Fruit fly (Drosophila melanogaster) whole organism, prepupa: ENCODE measurements around the gene CG6126.

Experiments
- CG10669 ChIP-seq: fragments of 200-800 bp; sonication (Bioruptor generic); optimal IDR thresholded peaks from 3 replicates; lab custom pipeline; 2018; ENCODE audit warnings: missing biosample characterization, mild to moderate bottlenecking, missing genetic modification characterization, moderate library complexity
- CG11294 ChIP-seq: fragments of 200-800 bp; sonication (Bioruptor generic); IDR thresholded peaks from 2 replicates; pipeline ENCODE4 v1.3.6; 2022; ENCODE audit warnings: missing biosample characterization, missing genetic modification characterization
- CG11762 ChIP-seq: fragments of 200-800 bp; sonication (Bioruptor generic); optimal IDR thresholded peaks from 3 replicates; lab custom pipeline; 2016; ENCODE audit warnings: missing biosample characterization, missing genetic modification characterization; ENCODE audit not compliant: insufficient read depth
- CG11902 ChIP-seq: fragments of 200-800 bp; sonication (Bioruptor generic); optimal IDR thresholded peaks from 3 replicates; lab custom pipeline; 2016; ENCODE audit warnings: missing biosample characterization, missing genetic modification characterization
- CG15336 ChIP-seq: fragments of 200-800 bp; sonication (Bioruptor generic); IDR thresholded peaks from 2 replicates; pipeline ENCODE4 v1.3.6; 2022; ENCODE audit warnings: missing biosample characterization, missing genetic modification characterization
- CG1621 ChIP-seq: fragments of 200-800 bp; sonication (Bioruptor generic); optimal IDR thresholded peaks from 3 replicates; lab custom pipeline; 2018; ENCODE audit warnings: missing biosample characterization, mild to moderate bottlenecking, missing genetic modification characterization
- CG16779 ChIP-seq: fragments of 200-800 bp; sonication (Bioruptor generic); optimal IDR thresholded peaks from 3 replicates; lab custom pipeline; 2017; ENCODE audit warnings: missing biosample characterization, mild to moderate bottlenecking, missing genetic modification characterization
- CG31627 ChIP-seq: fragments of 200-800 bp; sonication (Bioruptor generic); optimal IDR thresholded peaks from 3 replicates; lab custom pipeline; 2016; ENCODE audit warnings: missing biosample characterization, missing genetic modification characterization
- CG32006 ChIP-seq: fragments of 200-800 bp; sonication (Bioruptor generic); optimal IDR thresholded peaks from 3 replicates; lab custom pipeline; 2017; ENCODE audit warnings: missing biosample characterization, mild to moderate bottlenecking, missing genetic modification characterization
- CG3919 ChIP-seq: fragments of 200-800 bp; sonication (Bioruptor generic); optimal IDR thresholded peaks from 3 replicates; lab custom pipeline; 2016; ENCODE audit warnings: missing biosample characterization, missing genetic modification characterization
- CG6163 ChIP-seq: fragments of 200-800 bp; sonication (Bioruptor generic); IDR thresholded peaks from 3 replicates; pipeline ENCODE4 v1.3.6; 2022; ENCODE audit warnings: missing biosample characterization, missing genetic modification characterization
- CG6276 ChIP-seq: fragments of 200-800 bp; sonication (Bioruptor generic); optimal IDR thresholded peaks from 2 replicates; lab custom pipeline; 2017; ENCODE audit warnings: missing biosample characterization, mild to moderate bottlenecking, missing genetic modification characterization
- CG6854 ChIP-seq: fragments of 200-800 bp; sonication (Bioruptor generic); optimal IDR thresholded peaks from 2 replicates; lab custom pipeline; 2017; ENCODE audit warnings: missing biosample characterization, mild to moderate bottlenecking, missing genetic modification characterization
- CG8632 ChIP-seq: fragments of 200-800 bp; sonication (Bioruptor generic); optimal IDR thresholded peaks from 3 replicates; lab custom pipeline; 2016; ENCODE audit warnings: missing biosample characterization, missing genetic modification characterization
- CG9139 ChIP-seq: fragments of 200-800 bp; sonication (Bioruptor generic); optimal IDR thresholded peaks from 3 replicates; lab custom pipeline; 2017; ENCODE audit warnings: missing biosample characterization, mild to moderate bottlenecking, missing genetic modification characterization
- Eip75B ChIP-seq: fragments of 200-800 bp; sonication (Bioruptor generic); optimal IDR thresholded peaks from 3 replicates; lab custom pipeline; 2016; ENCODE audit warnings: missing biosample characterization, missing genetic modification characterization
- Eip78C ChIP-seq: fragments of 200-800 bp; sonication (Bioruptor generic); peaks from one replicate; lab custom pipeline; 2016; ENCODE audit warnings: missing biosample characterization, missing genetic modification characterization
- Eip93F ChIP-seq: fragments of 200-800 bp; sonication (Bioruptor generic); optimal IDR thresholded peaks from 2 replicates; lab custom pipeline; 2016; ENCODE audit warnings: missing biosample characterization, mild to moderate bottlenecking, missing genetic modification characterization
- Ets21C ChIP-seq: fragments of 200-800 bp; sonication (Bioruptor generic); optimal IDR thresholded peaks from 3 replicates; lab custom pipeline; 2016; ENCODE audit warnings: missing biosample characterization, missing genetic modification characterization
- Gug ChIP-seq: fragments of 200-800 bp; sonication (Bioruptor generic); IDR thresholded peaks from 2 replicates; pipeline ENCODE4 v1.3.6; 2022; ENCODE audit warnings: missing biosample characterization, missing genetic modification characterization
- Hr4 ChIP-seq: fragments of 200-800 bp; sonication (Bioruptor generic); optimal IDR thresholded peaks from 3 replicates; lab custom pipeline; 2016; ENCODE audit warnings: missing biosample characterization, missing genetic modification characterization
- Lpt ChIP-seq: fragments of 200-800 bp; sonication (Bioruptor generic); optimal IDR thresholded peaks from 3 replicates; lab custom pipeline; 2016; ENCODE audit warnings: missing biosample characterization, missing genetic modification characterization
- OdsH ChIP-seq: fragments of 200-800 bp; sonication (Bioruptor generic); optimal IDR thresholded peaks from 3 replicates; lab custom pipeline; 2016; ENCODE audit warnings: missing biosample characterization, missing genetic modification characterization
- Sox14 ChIP-seq: fragments of 200-800 bp; sonication (Bioruptor generic); optimal IDR thresholded peaks from 3 replicates; lab custom pipeline; 2016; ENCODE audit warnings: missing biosample characterization, missing genetic modification characterization
- acj6 ChIP-seq: fragments of 200-800 bp; sonication (Bioruptor generic); optimal IDR thresholded peaks from 3 replicates; lab custom pipeline; 2016; ENCODE audit warnings: missing biosample characterization, missing genetic modification characterization
- cyc ChIP-seq: fragments of 200-800 bp; sonication (Bioruptor generic); optimal IDR thresholded peaks from 3 replicates; lab custom pipeline; 2016; ENCODE audit warnings: missing biosample characterization, missing genetic modification characterization
- dac ChIP-seq: fragments of 200-800 bp; sonication (Bioruptor generic); optimal IDR thresholded peaks from 2 replicates; lab custom pipeline; 2017; ENCODE audit warnings: missing biosample characterization, mild to moderate bottlenecking, missing genetic modification characterization
- dsx ChIP-seq: fragments of 200-800 bp; optimal IDR thresholded peaks from 3 replicates; lab custom pipeline; 2019; ENCODE audit warnings: missing biosample characterization, mild to moderate bottlenecking, missing genetic modification characterization, moderate library complexity; ENCODE audit not compliant: poor library complexity, severe bottlenecking
- eg ChIP-seq: fragments of 200-800 bp; sonication (Bioruptor generic); IDR thresholded peaks from 3 replicates; pipeline ENCODE4 v1.3.6; 2022; ENCODE audit warnings: missing biosample characterization, missing genetic modification characterization
- esn ChIP-seq: fragments of 200-800 bp; sonication (Bioruptor generic); optimal IDR thresholded peaks from 2 replicates; lab custom pipeline; 2016; ENCODE audit warnings: missing biosample characterization, mild to moderate bottlenecking, missing genetic modification characterization, moderate library complexity
- fd85E ChIP-seq: fragments of 200-800 bp; sonication (Bioruptor generic); optimal IDR thresholded peaks from 3 replicates; lab custom pipeline; 2016; ENCODE audit warnings: missing biosample characterization, missing genetic modification characterization
- fkh ChIP-seq: fragments of 200-800 bp; sonication (Bioruptor generic); optimal IDR thresholded peaks from 3 replicates; lab custom pipeline; 2017; ENCODE audit warnings: missing biosample characterization, mild to moderate bottlenecking, missing genetic modification characterization, moderate library complexity
- net ChIP-seq: fragments of 200-800 bp; sonication (Bioruptor generic); optimal IDR thresholded peaks from 3 replicates; lab custom pipeline; 2016; ENCODE audit warnings: missing biosample characterization, missing genetic modification characterization
- pdm3 ChIP-seq: fragments of 200-800 bp; sonication (Bioruptor generic); optimal IDR thresholded peaks from 3 replicates; lab custom pipeline; 2016; ENCODE audit warnings: missing biosample characterization, missing genetic modification characterization
- salr ChIP-seq, 2 experiments: fragments of 200-800 bp; sonication (Bioruptor generic); optimal IDR thresholded peaks; 3 replicates each; lab custom pipeline; 2016 to 2018; ENCODE audit warnings: missing biosample characterization in 2 of 2, missing genetic modification characterization in 2 of 2, mild to moderate bottlenecking in 1 of 2
- spab ChIP-seq: fragments of 200-800 bp; sonication (Bioruptor generic); optimal IDR thresholded peaks from 2 replicates; lab custom pipeline; 2017; ENCODE audit warnings: missing biosample characterization, mild to moderate bottlenecking, missing genetic modification characterization, missing genetic modification reagents
- ss ChIP-seq, 2 experiments: fragments of 200-800 bp; sonication (Bioruptor generic); optimal IDR thresholded peaks; 2 replicates in 1 of 2; 3 replicates in 1 of 2; lab custom pipeline; 2017 to 2018; ENCODE audit warnings: mild to moderate bottlenecking in 2 of 2, missing biosample characterization in 2 of 2, missing genetic modification characterization in 2 of 2, moderate library complexity in 1 of 2
- vri ChIP-seq: fragments of 200-800 bp; sonication (Bioruptor generic); optimal IDR thresholded peaks from 3 replicates; lab custom pipeline; 2016; ENCODE audit warnings: missing biosample characterization, mild to moderate bottlenecking, missing genetic modification characterization

Gene CG6126

DNA sequence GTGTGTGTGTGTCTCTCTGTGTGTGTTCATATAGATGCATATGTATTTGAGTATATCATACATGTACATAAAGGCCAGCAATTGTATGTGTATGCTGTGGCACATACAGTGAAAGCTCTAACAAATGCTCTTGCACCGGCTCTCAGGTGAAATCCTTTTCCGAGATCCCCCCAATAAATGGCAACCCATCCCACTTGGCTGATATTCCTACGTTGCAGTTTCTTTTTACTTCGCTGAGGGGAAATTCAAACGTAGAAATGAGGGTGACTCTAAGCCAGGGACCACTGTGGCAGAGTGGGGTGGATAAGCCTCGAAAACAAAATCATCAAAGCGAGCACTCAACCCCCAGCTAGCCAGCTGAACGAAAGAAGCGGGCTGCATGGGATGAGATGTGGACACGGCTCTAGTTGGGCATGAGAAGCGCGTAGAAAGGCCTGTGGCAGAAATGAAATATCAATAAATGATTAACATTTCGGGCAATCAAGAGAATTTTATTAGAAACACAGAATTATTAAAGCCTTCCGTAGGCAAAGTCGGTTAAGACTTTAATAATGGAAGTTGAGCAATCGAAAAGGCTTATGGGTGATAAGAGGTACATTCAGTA is 19.5 kb upstream of the CG6126 start (continued):
- peak; percentile 94 for TF ChIP-seq dsx (GFP tag; lab: Kevin White, UChicago)
- TF ChIP-seq ss (GFP tag; optimal IDR thresholded peaks at IDR 0.05; lab: Kevin White, UChicago) = peak; percentile 86 to 93
- peak; percentile 99 for TF ChIP-seq Hr4 (GFP tag; lab: Kevin White, UChicago)
- peak; percentile 88 for TF ChIP-seq fd85E (GFP tag; lab: Kevin White, UChicago)
- TF ChIP-seq cyc (GFP tag; lab: Kevin White, UChicago) = peak; percentile 99
- TF ChIP-seq CG6276 (GFP tag; lab: Kevin White, UChicago) = peak; percentile 96
- TF ChIP-seq vri (GFP tag; lab: Kevin White, UChicago) = peak; percentile 95
- TF ChIP-seq CG10669 (GFP tag; lab: Kevin White, UChicago) = peak; percentile 97
- TF ChIP-seq OdsH (GFP tag; lab: Kevin White, UChicago) = peak; percentile 98
- TF ChIP-seq Eip75B (GFP tag; lab: Kevin White, UChicago) = peak; percentile 98
- TF ChIP-seq CG11902 (GFP tag; lab: Kevin White, UChicago) = peak; percentile 95
- TF ChIP-seq fkh (GFP tag; lab: Kevin White, UChicago) = peak; percentile 93
- peak; percentile 85 for TF ChIP-seq CG8632 (GFP tag; lab: Kevin White, UChicago)
- peak; percentile 89 for TF ChIP-seq CG6854 (GFP tag; lab: Kevin White, UChicago)
- TF ChIP-seq salr (GFP tag; optimal IDR thresholded peaks at IDR 0.05; lab: Kevin White, UChicago) = peak; percentile 60 to 93
- TF ChIP-seq acj6 (GFP tag; lab: Kevin White, UChicago) = peak; percentile 97
- TF ChIP-seq CG3919 = peak; percentile 98
- peak; percentile 99 for TF ChIP-seq CG11294 (GFP tag; lab: Robert Waterston, UW)
- peak; percentile 100 for TF ChIP-seq eg
- peak; percentile 96 for TF ChIP-seq Ets21C
- TF ChIP-seq CG31627 (GFP tag; lab: Kevin White, UChicago) = peak; percentile 98
- TF ChIP-seq CG15336 (GFP tag; lab: Robert Waterston, UW) = peak; percentile 99
- peak; percentile 95 for TF ChIP-seq esn (GFP tag; lab: Kevin White, UChicago)
- peak; percentile 99 for TF ChIP-seq Lpt (GFP tag; lab: Kevin White, UChicago)
- TF ChIP-seq CG16779 (tag; lab: Kevin White, UChicago) = peak; percentile 93
- peak; percentile 87 for TF ChIP-seq CG9139 (GFP tag; lab: Kevin White, UChicago)
- peak; percentile 96 for TF ChIP-seq net (GFP tag; lab: Kevin White, UChicago)
- TF ChIP-seq CG1621 = peak; percentile 97
- TF ChIP-seq CG32006 (GFP tag; lab: Kevin White, UChicago) = peak; percentile 96
- peak; percentile 99 for TF ChIP-seq Eip78C (GFP tag; lab: Kevin White, UChicago)
- peak; percentile 85 for TF ChIP-seq spab
- peak; percentile 98 for TF ChIP-seq Eip93F (GFP tag; lab: Kevin White, UChicago)
- TF ChIP-seq CG11762 (GFP tag; lab: Kevin White, UChicago) = peak; percentile 94
- peak; percentile 99 for TF ChIP-seq Sox14 (GFP tag; lab: Kevin White, UChicago)
- peak; percentile 99 for TF ChIP-seq pdm3 (GFP tag; lab: Kevin White, UChicago)
- TF ChIP-seq Gug (GFP tag; lab: Robert Waterston, UW) = peak; percentile 98
- TF ChIP-seq dac (GFP tag; lab: Kevin White, UChicago) = peak; percentile 97
- TF ChIP-seq CG6163 (GFP tag; lab: Robert Waterston, UW) = peak; percentile 99
